Fruit fly (Drosophila melanogaster) whole organism, wandering third instar larva: ENCODE results near the gene grsm.

ENCODE experiments used
- Abd-B ChIP-seq: fragments of >200 bp; optimal IDR thresholded peaks from 2 replicates; lab custom pipeline; 2017; ENCODE audit warnings: missing biosample characterization, missing genetic modification characterization
- CG32264 ChIP-seq: fragments of 200-800 bp; sonication (Bioruptor generic); optimal IDR thresholded peaks from 2 replicates; lab custom pipeline; 2016; ENCODE audit warnings: missing biosample characterization, missing genetic modification characterization
- CG9705 ChIP-seq: fragments of 200-800 bp; sonication (Bioruptor generic); optimal IDR thresholded peaks from 2 replicates; lab custom pipeline; 2018; ENCODE audit warnings: missing biosample characterization, mild to moderate bottlenecking, missing genetic modification characterization
- CrebA ChIP-seq: fragments of 200-800 bp; sonication (Bioruptor generic); optimal IDR thresholded peaks from 2 replicates; lab custom pipeline; 2016; ENCODE audit warnings: missing biosample characterization, mild to moderate bottlenecking, missing genetic modification characterization, borderline replicate concordance
- Dfd ChIP-seq: fragments of >200 bp; optimal IDR thresholded peaks from 2 replicates; lab custom pipeline; 2017; ENCODE audit warnings: missing biosample characterization, missing genetic modification characterization
- Dif ChIP-seq: fragments of 200-275, 200-300 bp; sonication (Bioruptor generic); optimal IDR thresholded peaks from 2 replicates; lab custom pipeline; 2018; ENCODE audit warnings: missing biosample characterization, missing genetic modification characterization; ENCODE audit not compliant: partially characterized antibody
- GATAd ChIP-seq: sonication (Bioruptor generic); optimal IDR thresholded peaks from 2 replicates; lab custom pipeline; 2016; ENCODE audit warnings: missing biosample characterization, missing genetic modification characterization
- HLH106 ChIP-seq: fragments of 200-800 bp; optimal IDR thresholded peaks from 3 replicates; lab custom pipeline; 2019; ENCODE audit warnings: missing biosample characterization, mild to moderate bottlenecking, missing genetic modification characterization, moderate library complexity
- Hnf4 ChIP-seq: fragments of 200-800 bp; sonication (Bioruptor generic); optimal IDR thresholded peaks from 2 replicates; lab custom pipeline; 2016; ENCODE audit warnings: missing biosample characterization, mild to moderate bottlenecking, missing genetic modification characterization
- Hr78 ChIP-seq: fragments of >200 bp; optimal IDR thresholded peaks from 2 replicates; lab custom pipeline; 2017; ENCODE audit warnings: missing biosample characterization, missing genetic modification characterization
- Hr83 ChIP-seq: fragments of 200-300 bp; sonication (Bioruptor generic); optimal IDR thresholded peaks from 2 replicates; lab custom pipeline; 2016; ENCODE audit warnings: missing biosample characterization, mild to moderate bottlenecking, missing genetic modification characterization, moderate library complexity; ENCODE audit not compliant: poor library complexity, severe bottlenecking
- Jra ChIP-seq: sonication (Bioruptor generic); optimal IDR thresholded peaks from 2 replicates; lab custom pipeline; 2016; ENCODE audit warnings: missing biosample characterization, missing genetic modification characterization
- Mio ChIP-seq: sonication (Bioruptor generic); optimal IDR thresholded peaks from 2 replicates; lab custom pipeline; 2016; ENCODE audit warnings: missing biosample characterization, missing genetic modification characterization
- Myc ChIP-seq: fragments of >200 bp; optimal IDR thresholded peaks from 2 replicates; lab custom pipeline; 2017
- N ChIP-seq: fragments of >200 bp; optimal IDR thresholded peaks from 2 replicates; lab custom pipeline; 2018; ENCODE audit warnings: missing biosample characterization, missing external identifiers, missing genetic modification characterization
- OdsH ChIP-seq: fragments of 200-800 bp; sonication (Bioruptor generic); optimal IDR thresholded peaks from 2 replicates; lab custom pipeline; 2016; ENCODE audit warnings: missing biosample characterization, mild to moderate bottlenecking, missing genetic modification characterization
- Rel ChIP-seq, 2 experiments: fragments of 200-800 bp; sonication (Bioruptor generic) in 1 of 2; optimal IDR thresholded peaks; 2 replicates in 1 of 2; 3 replicates in 1 of 2; lab custom pipeline; 2016 to 2019; ENCODE audit warnings: mild to moderate bottlenecking in 2 of 2, missing biosample characterization in 2 of 2, missing genetic modification characterization in 2 of 2, moderate library complexity in 1 of 2
- Sp1 ChIP-seq: fragments of 200-800 bp; sonication (Bioruptor generic); optimal IDR thresholded peaks from 3 replicates; lab custom pipeline; 2019; ENCODE audit warnings: missing biosample characterization, mild to moderate bottlenecking, missing genetic modification characterization, moderate library complexity
- Vsx2 ChIP-seq: fragments of 200-300, 225-300 bp; sonication (Bioruptor generic); optimal IDR thresholded peaks from 2 replicates; lab custom pipeline; 2018; ENCODE audit warnings: missing biosample characterization, missing genetic modification characterization; ENCODE audit not compliant: partially characterized antibody
- br ChIP-seq: fragments of 200-800 bp; sonication (Bioruptor generic); optimal IDR thresholded peaks from 2 replicates; lab custom pipeline; 2016; ENCODE audit warnings: missing biosample characterization, missing genetic modification characterization
- brk ChIP-seq: fragments of 200-800 bp; sonication (Bioruptor generic); optimal IDR thresholded peaks from 2 replicates; lab custom pipeline; 2016; ENCODE audit warnings: missing biosample characterization, mild to moderate bottlenecking, missing genetic modification characterization
- dl ChIP-seq, 2 experiments: fragments of 175-275, 200-275 bp in 1 of 2; fragments of 200-275 bp in 1 of 2; sonication (Bioruptor generic); optimal IDR thresholded peaks; lab custom pipeline; 2018; ENCODE audit warnings: mild to moderate bottlenecking in 2 of 2, missing biosample characterization in 2 of 2, missing genetic modification characterization in 2 of 2, moderate library complexity in 2 of 2; ENCODE audit not compliant: partially characterized antibody in 2 of 2, insufficient read depth in 1 of 2
- dmrt93B ChIP-seq: fragments of 200-800 bp; sonication (Bioruptor generic); optimal IDR thresholded peaks from 2 replicates; lab custom pipeline; 2018; ENCODE audit warnings: missing biosample characterization, mild to moderate bottlenecking, missing genetic modification characterization
- dsf ChIP-seq: sonication (Bioruptor generic); optimal IDR thresholded peaks from 2 replicates; lab custom pipeline; 2016; ENCODE audit warnings: missing biosample characterization, missing genetic modification characterization, borderline replicate concordance
- ey ChIP-seq: fragments of 200-800 bp; sonication (Bioruptor generic); optimal IDR thresholded peaks from 2 replicates; lab custom pipeline; 2016; ENCODE audit warnings: missing biosample characterization, missing genetic modification characterization
- foxo ChIP-seq, 2 experiments: fragments of 200-800 bp; sonication (Bioruptor generic); optimal IDR thresholded peaks; 2 replicates in 1 of 2; 3 replicates in 1 of 2; lab custom pipeline; 2016 to 2017; ENCODE audit warnings: missing biosample characterization in 2 of 2, missing genetic modification characterization in 2 of 2
- fru ChIP-seq: fragments of 200-800 bp; sonication (Bioruptor generic); optimal IDR thresholded peaks from 3 replicates; lab custom pipeline; 2016; ENCODE audit warnings: missing biosample characterization, mild to moderate bottlenecking, missing genetic modification characterization
- h ChIP-seq: fragments of 200-800 bp; sonication (Bioruptor generic); optimal IDR thresholded peaks from 3 replicates; lab custom pipeline; 2016; ENCODE audit warnings: missing biosample characterization, mild to moderate bottlenecking, missing genetic modification characterization
- jim ChIP-seq: fragments of 175-275, 200-325 bp; sonication (Bioruptor generic); optimal IDR thresholded peaks from 2 replicates; lab custom pipeline; 2016; ENCODE audit warnings: missing biosample characterization, mild to moderate bottlenecking, missing genetic modification characterization
- lola ChIP-seq: fragments of >200 bp; optimal IDR thresholded peaks from 2 replicates; lab custom pipeline; 2017; ENCODE audit warnings: missing biosample characterization, missing genetic modification characterization
- pan ChIP-seq: fragments of >200 bp; optimal IDR thresholded peaks from 2 replicates; lab custom pipeline; 2017
- psq ChIP-seq: fragments of 200-800 bp; sonication (Bioruptor generic); optimal IDR thresholded peaks from 3 replicates; lab custom pipeline; 2017; ENCODE audit warnings: missing biosample characterization, mild to moderate bottlenecking, missing genetic modification characterization, moderate library complexity
- rgr ChIP-seq: fragments of 200-800 bp; sonication (Bioruptor generic); optimal IDR thresholded peaks from 3 replicates; lab custom pipeline; 2016; ENCODE audit warnings: missing biosample characterization, mild to moderate bottlenecking, missing genetic modification characterization
- sage ChIP-seq: fragments of 200-800 bp; sonication (Bioruptor generic); optimal IDR thresholded peaks from 2 replicates; lab custom pipeline; 2016; ENCODE audit warnings: missing biosample characterization, mild to moderate bottlenecking, missing genetic modification characterization
- sv ChIP-seq: fragments of 200-800 bp; sonication (Bioruptor generic); optimal IDR thresholded peaks from 3 replicates; lab custom pipeline; 2016; ENCODE audit warnings: missing biosample characterization, missing genetic modification characterization
- tai ChIP-seq: sonication (Bioruptor generic); optimal IDR thresholded peaks from 2 replicates; lab custom pipeline; 2016; ENCODE audit warnings: missing biosample characterization, missing genetic modification characterization
- usp ChIP-seq: fragments of >200 bp; optimal IDR thresholded peaks from 2 replicates; lab custom pipeline; 2017; ENCODE audit warnings: missing biosample characterization, missing genetic modification characterization
- woc ChIP-seq: sonication (Bioruptor generic); optimal IDR thresholded peaks from 2 replicates; lab custom pipeline; 2016; ENCODE audit warnings: missing biosample characterization, mild to moderate bottlenecking, missing genetic modification characterization

The grsm gene

dm6 chr3R:12967612-12968011, at the start of gene grsm, which contains the start of gene CG14384:
Gene grsm, minus strand, starts transcription at chr3R:12967712.
Gene CG14384, minus strand, starts transcription at chr3R:12967712.
- TF ChIP-seq tai (no peak), Myc (no peak), Jra (GFP tag; lab: Kevin White, UChicago) (no peak), Abd-B (no peak), psq (GFP tag; lab: Kevin White, UChicago) (no peak), HLH106 (tag; lab: Kevin White, UChicago) (no peak), Hnf4 (GFP tag; lab: Kevin White, UChicago) (no peak), ey (GFP tag; lab: Kevin White, UChicago) (no peak), dsf (GFP tag; lab: Kevin White, UChicago) (no peak), Mio (GFP tag; lab: Kevin White, UChicago) (no peak), Hr83 (no peak), foxo (GFP tag; optimal IDR thresholded peaks at IDR 0.05; lab: Kevin White, UChicago) (no peak), Rel (GFP tag; optimal IDR thresholded peaks at IDR 0.05; lab: Kevin White, UChicago) (no peak), Rel (tag; optimal IDR thresholded peaks at IDR 0.05; lab: Kevin White, UChicago) (no peak), h (no peak), br (GFP tag; lab: Kevin White, UChicago) (no peak), pan (no peak), woc (no peak), sage (GFP tag; lab: Kevin White, UChicago) (no peak), fru (GFP tag; lab: Kevin White, UChicago) (no peak), GATAd (no peak)

- peak; percentile 22 to 72 for TF ChIP-seq foxo (GFP tag; optimal IDR thresholded peaks at IDR 0.05; lab: Kevin White, UChicago)
- peak; percentile 11 for TF ChIP-seq OdsH (GFP tag; lab: Kevin White, UChicago)
- TF ChIP-seq rgr = no peak
- peak; percentile 4 for TF ChIP-seq HLH106 (tag; lab: Kevin White, UChicago)
- peak; percentile 25 for TF ChIP-seq Jra (GFP tag; lab: Kevin White, UChicago)
- TF ChIP-seq usp (GFP tag; lab: Kevin White, UChicago) = no peak
- peak; percentile 9 for TF ChIP-seq CG32264 (GFP tag; lab: Kevin White, UChicago)
- peak; percentile 21 for TF ChIP-seq jim (GFP tag; lab: Kevin White, UChicago)
- TF ChIP-seq pan = no peak
- no peak for TF ChIP-seq Vsx2
- TF ChIP-seq Sp1 (GFP tag; lab: Kevin White, UChicago) = no peak
- no peak for TF ChIP-seq Mio (GFP tag; lab: Kevin White, UChicago)
- peak; percentile 68 for TF ChIP-seq Dif (GFP tag; lab: Kevin White, UChicago)
- TF ChIP-seq dsf (GFP tag; lab: Kevin White, UChicago) = no peak
- no peak for TF ChIP-seq Dfd (GFP tag; lab: Kevin White, UChicago)
- no peak for TF ChIP-seq Abd-B
- no peak for TF ChIP-seq N (GFP tag; lab: Kevin White, UChicago)
- peak; percentile 87 for TF ChIP-seq woc
- no peak for TF ChIP-seq Hr78 (GFP tag; lab: Kevin White, UChicago)
- peak; percentile 96 for TF ChIP-seq Myc
- TF ChIP-seq h = peak; percentile 42
- TF ChIP-seq tai = peak; percentile 9
- TF ChIP-seq dmrt93B (GFP tag; lab: Kevin White, UChicago) = no peak
- peak; percentile 87 for TF ChIP-seq Rel (GFP tag; optimal IDR thresholded peaks at IDR 0.05; lab: Kevin White, UChicago)
- peak; percentile 73 for TF ChIP-seq Rel (tag; optimal IDR thresholded peaks at IDR 0.05; lab: Kevin White, UChicago)
- peak; percentile 21 for TF ChIP-seq ey (GFP tag; lab: Kevin White, UChicago)
- TF ChIP-seq sv (GFP tag; lab: Kevin White, UChicago) = no peak
- peak; percentile 16 for TF ChIP-seq Hnf4 (GFP tag; lab: Kevin White, UChicago)
- no peak for TF ChIP-seq lola (GFP tag; lab: Kevin White, UChicago)
- no peak for TF ChIP-seq CrebA (GFP tag; lab: Kevin White, UChicago)
- TF ChIP-seq Hr83 = peak; percentile 65
- peak; percentile 56 for TF ChIP-seq brk (GFP tag; lab: Kevin White, UChicago)
- no peak for TF ChIP-seq CG9705 (GFP tag; lab: Kevin White, UChicago)
- TF ChIP-seq sage (GFP tag; lab: Kevin White, UChicago) = peak; percentile 46
- peak; percentile 60 to 71 for TF ChIP-seq dl (GFP tag; optimal IDR thresholded peaks at IDR 0.05; lab: Kevin White, UChicago; ENCODE audit: insufficient read depth in 1 of 2, partially characterized antibody in 2 of 2)
- peak; percentile 69 for TF ChIP-seq psq (GFP tag; lab: Kevin White, UChicago)
- TF ChIP-seq fru (GFP tag; lab: Kevin White, UChicago) = peak; percentile 62
- TF ChIP-seq GATAd = no peak
- peak; percentile 36 for TF ChIP-seq br (GFP tag; lab: Kevin White, UChicago)
- TF ChIP-seq, all 38 proteins: peak for 21
These were observed 48.6 kb upstream of the grsm start for dm6 chr3R:13015811-13016766.
